Fruit fly (Drosophila melanogaster) S2 (cell line): ENCODE data around the gene CG10311.

Experiments
- CG8478 ChIP-seq: fragments of >200 bp; optimal IDR thresholded peaks from 2 replicates; lab custom pipeline; 2018
- CTCF ChIP-seq, 2 experiments: fragments of >200 bp; optimal IDR thresholded peaks; 2 replicates each; lab custom pipeline; 2018

CG10311 gene

dm6 chr3R:16355393-16355943, 1.3 kb downstream of the CG10311 start:
- no peak for TF ChIP-seq CTCF (optimal IDR thresholded peaks at IDR 0.05; lab: Kevin White, UChicago)
- TF ChIP-seq CG8478: no peak

dm6 chr3R:16353671-16354070, 3.1 kb downstream of the CG10311 start:
- TF ChIP-seq CTCF (optimal IDR thresholded peaks at IDR 0.05; lab: Kevin White, UChicago) (no peak), CG8478 (no peak)

dm6 chr3R:16353195-16353594, 3.6 kb downstream of the CG10311 start:
- TF ChIP-seq CG8478 (no peak), CTCF (optimal IDR thresholded peaks at IDR 0.05; lab: Kevin White, UChicago) (no peak)

dm6 chr3R:16352039-16352438, 4.8 kb downstream of the CG10311 start:
- TF ChIP-seq CG8478 (no peak), CTCF (optimal IDR thresholded peaks at IDR 0.05; lab: Kevin White, UChicago) (no peak)

dm6 chr3R:16351044-16351443, 5.8 kb downstream of the CG10311 start:
- TF ChIP-seq CTCF (optimal IDR thresholded peaks at IDR 0.05; lab: Kevin White, UChicago): peak; percentile 83 to 87
- TF ChIP-seq CG8478: no peak

- TF ChIP-seq CG8478: no peak
- peak; percentile 25 to 57 for TF ChIP-seq CTCF (optimal IDR thresholded peaks at IDR 0.05; lab: Kevin White, UChicago)
Observed at dm6 chr3R:16350400-16350799, 6.4 kb downstream of the CG10311 start.

dm6 chr3R:16349111-16349655, 7.6 kb downstream of the CG10311 start, which contains the start of the genes CG14879 and Manf:
TSS of gene CG14879 (minus strand) at chr3R:16349226.
TSS of gene Manf (plus strand) at chr3R:16349404.
- TF ChIP-seq CG8478 (no peak), CTCF (optimal IDR thresholded peaks at IDR 0.05; lab: Kevin White, UChicago) (peak; percentile 24 to 38)

- TF ChIP-seq CTCF (optimal IDR thresholded peaks at IDR 0.05; lab: Kevin White, UChicago) (no peak), CG8478 (no peak)
Observed at dm6 chr3R:16348289-16348688, 8.5 kb downstream of the CG10311 start.

dm6 chr3R:16347626-16348264, 9.1 kb downstream of the CG10311 start:
- TF ChIP-seq CG8478: no peak
- no peak for TF ChIP-seq CTCF (optimal IDR thresholded peaks at IDR 0.05; lab: Kevin White, UChicago)

dm6 chr3R:16341817-16342374, 14.9 kb downstream of the CG10311 start, which contains the start of the genes SF2 and pad:
TSS of gene SF2 (minus strand) at chr3R:16341988.
TSS of gene pad (plus strand) at chr3R:16342318.
- TF ChIP-seq CG8478: no peak
- no peak for TF ChIP-seq CTCF (optimal IDR thresholded peaks at IDR 0.05; lab: Kevin White, UChicago)

dm6 chr3R:16340610-16341009, 16.2 kb downstream of the CG10311 start:
- TF ChIP-seq CTCF (optimal IDR thresholded peaks at IDR 0.05; lab: Kevin White, UChicago): no peak
- no peak for TF ChIP-seq CG8478

- TF ChIP-seq CG8478 (no peak), CTCF (optimal IDR thresholded peaks at IDR 0.05; lab: Kevin White, UChicago) (no peak)
Observed at dm6 chr3R:16339475-16339874, 17.3 kb downstream of the CG10311 start, which contains the start of gene Sulf1. TSS of gene Sulf1 (minus strand) at chr3R:16339575.

- TF ChIP-seq CG8478: no peak
- TF ChIP-seq CTCF (optimal IDR thresholded peaks at IDR 0.05; lab: Kevin White, UChicago): peak in 1 of 2 experiments; percentile 8
Observed at dm6 chr3R:16338342-16338741, 18.5 kb downstream of the CG10311 start.

dm6 chr3R:16337863-16338262, 19.0 kb downstream of the CG10311 start:
- TF ChIP-seq CTCF (optimal IDR thresholded peaks at IDR 0.05; lab: Kevin White, UChicago): no peak

dm6 chr3R:16337053-16337385, 19.8 kb downstream of the CG10311 start:
- no peak for TF ChIP-seq CG8478
- no peak for TF ChIP-seq CTCF (optimal IDR thresholded peaks at IDR 0.05; lab: Kevin White, UChicago)
